Fruit fly (Drosophila melanogaster) Kc167 (cell line): ENCODE measurements around the gene Tsp97E.

ENCODE experiments used
- Myc ChIP-seq: fragments of >200 bp; optimal IDR thresholded peaks from 2 replicates; lab custom pipeline; 2017; ENCODE audit warnings: missing external identifiers
- Sin3A ChIP-seq: fragments of >200 bp; optimal IDR thresholded peaks from 2 replicates; lab custom pipeline; 2018; ENCODE audit warnings: missing external identifiers
- h ChIP-seq: fragments of >200 bp; optimal IDR thresholded peaks from 3 replicates; lab custom pipeline; 2018; ENCODE audit warnings: missing external identifiers
- psq ChIP-seq: fragments of >200 bp; optimal IDR thresholded peaks from 2 replicates; lab custom pipeline; 2017; ENCODE audit warnings: missing external identifiers

DNA sequence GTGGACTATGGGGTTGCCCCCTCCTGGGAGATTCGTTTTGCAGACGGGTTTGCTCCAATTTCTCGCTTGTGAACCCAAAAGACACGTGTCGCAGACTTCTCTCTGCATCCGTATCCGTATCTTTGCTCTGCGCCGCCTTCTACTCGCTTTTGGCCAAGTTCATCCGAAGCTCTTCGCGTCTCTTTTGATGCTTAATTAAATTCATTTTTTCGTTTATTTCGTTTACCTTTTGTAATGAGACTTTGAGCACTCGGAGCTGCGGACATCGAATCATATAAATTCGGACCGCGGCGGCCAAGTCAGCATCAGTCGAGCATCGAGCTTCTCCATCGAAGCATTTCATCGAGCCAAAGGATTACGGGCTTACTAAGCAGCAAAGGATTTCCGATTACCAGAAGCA lies 29.9 kb upstream of the Tsp97E start, which contains the start of gene TwdlC:
- TF ChIP-seq Myc (lab: Kevin White, UChicago) (no peak), psq (lab: Kevin White, UChicago) (no peak), Sin3A (lab: Kevin White, UChicago) (no peak), h (lab: Kevin White, UChicago) (no peak)
